Fruit fly (Drosophila melanogaster) Kc167 (cell line): ENCODE data around the gene CG17154.

Experiments used
- Sin3A ChIP-seq: fragments of >200 bp; optimal IDR thresholded peaks from 2 replicates; lab custom pipeline; 2018; ENCODE audit warnings: missing external identifiers
- h ChIP-seq: fragments of >200 bp; optimal IDR thresholded peaks from 3 replicates; lab custom pipeline; 2018; ENCODE audit warnings: missing external identifiers
- ttk ChIP-seq: sonication (Bioruptor generic); optimal IDR thresholded peaks from 2 replicates; lab custom pipeline; 2017; ENCODE audit warnings: missing external identifiers

- TF ChIP-seq ttk (no peak), Sin3A (no peak), h (no peak)
Observed at dm6 chr3L:12045443-12045842, 43.0 kb upstream of the CG17154 start.
